Fruit fly (Drosophila melanogaster) whole organism, embryonic: Measurements from ENCODE around the gene park.

ENCODE experiments used
- Asciz ChIP-seq: fragments of 200-800 bp; sonication (Bioruptor generic); optimal IDR thresholded peaks from 2 replicates; lab custom pipeline; 2017; ENCODE audit warnings: missing biosample characterization, mild to moderate bottlenecking, missing genetic modification characterization, missing genetic modification reagents
- B-H2 ChIP-seq: fragments of 200-800 bp; sonication (Bioruptor generic); optimal IDR thresholded peaks from 2 replicates; lab custom pipeline; 2018; ENCODE audit warnings: missing biosample characterization, mild to moderate bottlenecking, missing genetic modification characterization
- Blimp-1 ChIP-seq: fragments of 200-800 bp; sonication (Bioruptor generic); optimal IDR thresholded peaks from 3 replicates; lab custom pipeline; 2018; ENCODE audit warnings: missing biosample characterization, missing genetic modification characterization, mild to moderate bottlenecking, moderate library complexity, missing genetic modification reagents
- CG10462 ChIP-seq: fragments of 200-800 bp; sonication (Bioruptor generic); optimal IDR thresholded peaks from 2 replicates; lab custom pipeline; 2016; ENCODE audit warnings: missing biosample characterization, missing genetic modification characterization
- CG11695 ChIP-seq: fragments of 200-800 bp; sonication (Bioruptor generic); IDR thresholded peaks from 3 replicates; pipeline ENCODE4 v1.3.6; 2022; ENCODE audit warnings: missing biosample characterization, missing genetic modification characterization
- CG12391 ChIP-seq: fragments of 200-800 bp; sonication (Bioruptor generic); optimal IDR thresholded peaks from 3 replicates; lab custom pipeline; 2018; ENCODE audit warnings: missing biosample characterization, mild to moderate bottlenecking, missing genetic modification characterization, moderate library complexity
- CG13287 ChIP-seq: fragments of 200-800 bp; sonication (Bioruptor generic); IDR thresholded peaks from 2 replicates; pipeline ENCODE4 v1.3.6; 2022; ENCODE audit warnings: missing biosample characterization, missing genetic modification characterization; ENCODE audit not compliant: partially characterized antibody
- CG13424 ChIP-seq: fragments of 200-800 bp; sonication (Bioruptor generic); optimal IDR thresholded peaks from 2 replicates; lab custom pipeline; 2019; ENCODE audit warnings: missing biosample characterization, mild to moderate bottlenecking, missing genetic modification characterization, moderate library complexity
- CG15514 ChIP-seq: fragments of 200-800 bp; sonication (Bioruptor generic); optimal IDR thresholded peaks from 3 replicates; lab custom pipeline; 2017; ENCODE audit warnings: missing biosample characterization, missing genetic modification characterization, mild to moderate bottlenecking, moderate library complexity, missing genetic modification reagents
- CG15696 ChIP-seq: fragments of 200-800 bp; sonication (Bioruptor generic); optimal IDR thresholded peaks from 2 replicates; lab custom pipeline; 2019; ENCODE audit warnings: missing biosample characterization, mild to moderate bottlenecking, missing genetic modification characterization, moderate library complexity
- CG16813 ChIP-seq: fragments of 200-800 bp; sonication (Bioruptor generic); IDR thresholded peaks from 3 replicates; pipeline ENCODE4 v1.3.6; 2022; ENCODE audit warnings: missing biosample characterization, missing genetic modification characterization; ENCODE audit not compliant: partially characterized antibody
- CG17361 ChIP-seq: fragments of 200-800 bp; sonication (Bioruptor generic); IDR thresholded peaks from 3 replicates; pipeline ENCODE4 v1.3.6; 2022; ENCODE audit warnings: missing biosample characterization, missing genetic modification characterization
- CG17568 ChIP-seq: fragments of 200-800 bp; sonication (Bioruptor generic); optimal IDR thresholded peaks from 2 replicates; lab custom pipeline; 2018; ENCODE audit warnings: missing biosample characterization, mild to moderate bottlenecking, missing genetic modification characterization, moderate library complexity
- CG18262 ChIP-seq: fragments of 200-800 bp; optimal IDR thresholded peaks from 3 replicates; lab custom pipeline; 2019; ENCODE audit warnings: missing biosample characterization, mild to moderate bottlenecking, missing genetic modification characterization, moderate library complexity
- CG18476 ChIP-seq: fragments of 200-800 bp; sonication (Bioruptor generic); optimal IDR thresholded peaks from 2 replicates; lab custom pipeline; 2016; ENCODE audit warnings: missing biosample characterization, mild to moderate bottlenecking, missing genetic modification characterization
- CG2120 ChIP-seq: fragments of 200-800 bp; sonication (Bioruptor generic); optimal IDR thresholded peaks from 3 replicates; lab custom pipeline; 2016; ENCODE audit warnings: missing biosample characterization, missing genetic modification characterization
- CG31224 ChIP-seq: fragments of 200-800 bp; sonication (Bioruptor generic); IDR thresholded peaks from 2 replicates; pipeline ENCODE4 v1.3.6; 2022; ENCODE audit warnings: missing biosample characterization, missing genetic modification characterization
- CG3407 ChIP-seq: fragments of 200-800 bp; sonication (Bioruptor generic); optimal IDR thresholded peaks from 2 replicates; lab custom pipeline; 2018; ENCODE audit warnings: missing biosample characterization, mild to moderate bottlenecking, missing genetic modification characterization
- CG6654 ChIP-seq: fragments of 200-800 bp; sonication (Bioruptor generic); optimal IDR thresholded peaks from 2 replicates; lab custom pipeline; 2017; ENCODE audit warnings: missing biosample characterization, mild to moderate bottlenecking, missing genetic modification characterization
- CG9932 ChIP-seq: fragments of 200-800 bp; sonication (Bioruptor generic); IDR thresholded peaks from 2 replicates; pipeline ENCODE4 v1.3.6; 2022; ENCODE audit warnings: missing biosample characterization, missing genetic modification characterization
- CoRest ChIP-seq: fragments of 200-800 bp; sonication (Bioruptor generic); optimal IDR thresholded peaks from 3 replicates; lab custom pipeline; 2018; ENCODE audit warnings: missing biosample characterization, mild to moderate bottlenecking, missing genetic modification characterization, moderate library complexity
- Dbx ChIP-seq: fragments of 200-800 bp; sonication (Bioruptor generic); IDR thresholded peaks from 3 replicates; pipeline ENCODE4 v1.3.6; 2022; ENCODE audit warnings: missing biosample characterization, missing genetic modification characterization
- Fer2 ChIP-seq: fragments of 200-800 bp; sonication (Bioruptor generic); optimal IDR thresholded peaks from 2 replicates; lab custom pipeline; 2018; ENCODE audit warnings: missing biosample characterization, mild to moderate bottlenecking, missing genetic modification characterization, moderate library complexity
- Fer3 ChIP-seq: fragments of 200-800 bp; sonication (Bioruptor generic); optimal IDR thresholded peaks from 2 replicates; lab custom pipeline; 2018; ENCODE audit warnings: missing biosample characterization, mild to moderate bottlenecking, missing genetic modification characterization, moderate library complexity
- Hmr ChIP-seq: fragments of 200-800 bp; sonication (Bioruptor generic); optimal IDR thresholded peaks from 3 replicates; lab custom pipeline; 2017; ENCODE audit warnings: mild to moderate bottlenecking, missing biosample characterization, missing genetic modification reagents, missing genetic modification characterization
- Lim3 ChIP-seq: fragments of 200-800 bp; sonication (Bioruptor generic); IDR thresholded peaks from 2 replicates; pipeline ENCODE4 v1.3.6; 2022; ENCODE audit warnings: missing biosample characterization, missing genetic modification characterization
- Meics ChIP-seq: fragments of 200-800 bp; sonication (Bioruptor generic); optimal IDR thresholded peaks from 2 replicates; lab custom pipeline; 2017; ENCODE audit warnings: missing biosample characterization, mild to moderate bottlenecking, missing genetic modification characterization
- Mes4 ChIP-seq: fragments of 200-800 bp; sonication (Bioruptor generic); optimal IDR thresholded peaks from 2 replicates; lab custom pipeline; 2016; ENCODE audit warnings: missing biosample characterization, missing genetic modification characterization
- Rfx ChIP-seq: fragments of 200-800 bp; sonication (Bioruptor generic); IDR thresholded peaks from 2 replicates; pipeline ENCODE4 v1.3.6; 2022; ENCODE audit warnings: missing biosample characterization, missing genetic modification characterization
- bab2 ChIP-seq: fragments of 200-800 bp; sonication (Bioruptor generic); optimal IDR thresholded peaks from 2 replicates; lab custom pipeline; 2016; ENCODE audit warnings: missing biosample characterization, missing genetic modification characterization
- bigmax ChIP-seq: fragments of 200-800 bp; sonication (Bioruptor generic); optimal IDR thresholded peaks from 2 replicates; lab custom pipeline; 2018; ENCODE audit warnings: missing biosample characterization, mild to moderate bottlenecking, missing genetic modification characterization
- bowl ChIP-seq: fragments of 200-800 bp; sonication (Bioruptor generic); IDR thresholded peaks from 2 replicates; pipeline ENCODE4 v1.3.6; 2022; ENCODE audit warnings: missing biosample characterization, missing genetic modification characterization
- croc ChIP-seq: fragments of 200-800 bp; sonication (Bioruptor generic); conservative IDR thresholded peaks from 3 replicates; pipeline ENCODE4 v1.3.6; 2022; ENCODE audit warnings: missing biosample characterization, missing genetic modification characterization
- cwo ChIP-seq: fragments of 200-800 bp; sonication (Bioruptor generic); optimal IDR thresholded peaks from 3 replicates; lab custom pipeline; 2017; ENCODE audit warnings: missing biosample characterization, missing genetic modification characterization, mild to moderate bottlenecking, moderate library complexity, missing genetic modification reagents
- dm ChIP-seq: fragments of 200-800 bp; sonication (Bioruptor generic); optimal IDR thresholded peaks from 3 replicates; lab custom pipeline; 2016; ENCODE audit warnings: missing biosample characterization, missing genetic modification characterization
- dmrt11E ChIP-seq: fragments of 200-800 bp; sonication (Bioruptor generic); optimal IDR thresholded peaks from 3 replicates; lab custom pipeline; 2018; ENCODE audit warnings: missing biosample characterization, mild to moderate bottlenecking, missing genetic modification characterization, moderate library complexity
- dpn ChIP-seq, 2 experiments: fragments of 200-800 bp; sonication (Bioruptor generic); optimal IDR thresholded peaks; 3 replicates each; lab custom pipeline; 2016; ENCODE audit warnings: missing biosample characterization in 2 of 2, missing genetic modification characterization in 2 of 2
- dysf ChIP-seq: fragments of 200-800 bp; sonication (Bioruptor generic); IDR thresholded peaks from 3 replicates; pipeline ENCODE4 v1.3.6; 2022; ENCODE audit warnings: missing biosample characterization, missing genetic modification characterization
- fd96Cb ChIP-seq: fragments of 200-800 bp; sonication (Bioruptor generic); optimal IDR thresholded peaks from 2 replicates; lab custom pipeline; 2018; ENCODE audit warnings: missing biosample characterization, mild to moderate bottlenecking, missing genetic modification characterization, moderate library complexity
- gem ChIP-seq: fragments of 200-800 bp; sonication (Bioruptor generic); optimal IDR thresholded peaks from 2 replicates; lab custom pipeline; 2019; ENCODE audit warnings: missing biosample characterization, mild to moderate bottlenecking, missing genetic modification characterization, moderate library complexity
- kni ChIP-seq: fragments of 200-800 bp; sonication (Bioruptor generic); optimal IDR thresholded peaks from 3 replicates; lab custom pipeline; 2017; ENCODE audit warnings: mild to moderate bottlenecking, missing biosample characterization, missing genetic modification reagents, missing genetic modification characterization
- lab ChIP-seq: fragments of 200-800 bp; sonication (Bioruptor generic); optimal IDR thresholded peaks from 3 replicates; lab custom pipeline; 2017; ENCODE audit warnings: missing biosample characterization, missing genetic modification characterization, mild to moderate bottlenecking, moderate library complexity, missing genetic modification reagents
- mirr ChIP-seq: fragments of 200-800 bp; sonication (Bioruptor generic); optimal IDR thresholded peaks from 3 replicates; lab custom pipeline; 2018; ENCODE audit warnings: missing biosample characterization, mild to moderate bottlenecking, missing genetic modification characterization
- sens ChIP-seq: fragments of 200-800 bp; sonication (Bioruptor generic); peaks from one replicate; lab custom pipeline; 2016; ENCODE audit warnings: missing biosample characterization, missing genetic modification characterization
- sug ChIP-seq: fragments of 200-800 bp; optimal IDR thresholded peaks from 2 replicates; lab custom pipeline; 2019; ENCODE audit warnings: missing biosample characterization, mild to moderate bottlenecking, missing genetic modification characterization, moderate library complexity
- unc-4 ChIP-seq: fragments of 200-800 bp; sonication (Bioruptor generic); IDR thresholded peaks from 2 replicates; pipeline ENCODE4 v1.3.6; 2022; ENCODE audit warnings: missing biosample characterization, missing genetic modification characterization; ENCODE audit not compliant: partially characterized antibody
- vvl ChIP-seq: fragments of 200-800 bp; sonication (Bioruptor generic); IDR thresholded peaks from 2 replicates; pipeline ENCODE4 v1.3.6; 2022; ENCODE audit warnings: missing biosample characterization, missing genetic modification characterization

The park gene

dm6 chr3L:21204581-21205495 is 8.2 kb upstream of the park start (continued):
- TF ChIP-seq CG17361 (0 out of 3 replicates have a peak, but pooled peaks have one; percentile 37), kni (GFP tag; lab: Kevin White, UChicago) (no peak), Rfx (GFP tag; lab: Robert Waterston, UW) (peak; percentile 32; the same call in 1 of the 2 replicates), CG6654 (GFP tag; lab: Kevin White, UChicago) (no peak), Mes4 (GFP tag; lab: Kevin White, UChicago) (no peak), CG2120 (GFP tag; lab: Kevin White, UChicago) (peak; percentile 47), CG13287 (GFP tag; lab: Robert Waterston, UW) (no peak), CG31224 (GFP tag; lab: Robert Waterston, UW) (peak; percentile 55), CG16813 (GFP tag; lab: Robert Waterston, UW) (no peak), Dbx (GFP tag; lab: Robert Waterston, UW) (peak; percentile 6; the same call in 1 of the 3 replicates), Hmr (GFP tag; lab: Kevin White, UChicago) (peak; percentile 61), Meics (GFP tag; lab: Kevin White, UChicago) (peak; percentile 26), CoRest (tag; lab: Kevin White, UChicago) (peak; percentile 5), bowl (GFP tag; lab: Robert Waterston, UW) (no peak), Asciz (GFP tag; lab: Kevin White, UChicago) (peak; percentile 34), Fer3 (tag; lab: Kevin White, UChicago) (no peak), CG11695 (GFP tag; lab: Robert Waterston, UW) (no peak), cwo (GFP tag; lab: Kevin White, UChicago) (peak; percentile 54), bigmax (GFP tag; lab: Kevin White, UChicago) (peak; percentile 92), CG18262 (tag; lab: Kevin White, UChicago) (no peak), dysf (GFP tag; lab: Robert Waterston, UW) (peak; percentile 31; the same call in 1 of the 3 replicates), Lim3 (peak; percentile 17; the same call in 1 of the 2 replicates), dmrt11E (peak; percentile 45), sens (GFP tag; lab: Kevin White, UChicago) (peak; percentile 87), CG15696 (peak; percentile 46), bab2 (GFP tag; lab: Kevin White, UChicago) (peak; percentile 59), CG12391 (peak; percentile 11), dm (GFP tag; lab: Kevin White, UChicago) (peak; percentile 23), CG18476 (GFP tag; lab: Kevin White, UChicago) (no peak), CG13424 (peak; percentile 1), Blimp-1 (GFP tag; lab: Kevin White, UChicago) (peak; percentile 73), B-H2 (GFP tag; lab: Kevin White, UChicago) (peak; percentile 11), Fer2 (tag; lab: Kevin White, UChicago) (peak; percentile 17), sug (tag; lab: Kevin White, UChicago) (peak; percentile 94), mirr (peak; percentile 39), unc-4 (0 out of 2 replicates have a peak, but pooled peaks have one; percentile 15), CG10462 (no peak), dpn (GFP tag; optimal IDR thresholded peaks at IDR 0.05; lab: Kevin White, UChicago) (no peak), CG3407 (GFP tag; lab: Kevin White, UChicago) (peak; percentile 2), fd96Cb (no peak), CG15514 (peak; percentile 8), croc (GFP tag; lab: Robert Waterston, UW) (no peak), vvl (GFP tag; lab: Robert Waterston, UW) (no peak), CG9932 (GFP tag; lab: Robert Waterston, UW) (no peak), CG17568 (GFP tag; lab: Kevin White, UChicago) (no peak), lab (GFP tag; lab: Kevin White, UChicago) (peak; percentile 48), gem (peak; percentile 32)
